Fruit fly (Drosophila melanogaster): ENCODE results near the gene CG13856.

CG13856 gene

dm6 chr3R:22423996-22424395 is 21.5 kb downstream of the CG13856 start:
- no peak for TF ChIP-seq dmrt93B (GFP tag; optimal IDR thresholded peaks at IDR 0.05)
- TF ChIP-seq Hnf4 (GFP tag; optimal IDR thresholded peaks at IDR 0.05): no peak
- TF ChIP-seq dl (GFP tag; optimal IDR thresholded peaks at IDR 0.05; ENCODE audit: insufficient read depth in 1 of 2, partially characterized antibody in 2 of 2): no peak
- peak; percentile 33 for TF ChIP-seq Jra (GFP tag; optimal IDR thresholded peaks at IDR 0.05)
- no peak for TF ChIP-seq brk (GFP tag; optimal IDR thresholded peaks at IDR 0.05)
- peak; percentile 36 for TF ChIP-seq HLH106 (tag; optimal IDR thresholded peaks at IDR 0.05)
- peak; percentile 58 for TF ChIP-seq rgr (GFP tag; optimal IDR thresholded peaks at IDR 0.05)
- no peak for TF ChIP-seq jim (GFP tag; optimal IDR thresholded peaks at IDR 0.05)
- TF ChIP-seq CrebA (GFP tag; optimal IDR thresholded peaks at IDR 0.05; ENCODE audit: borderline replicate concordance): no peak
- TF ChIP-seq N (GFP tag; optimal IDR thresholded peaks at IDR 0.05): no peak
- no peak for TF ChIP-seq sv (GFP tag; optimal IDR thresholded peaks at IDR 0.05)
- TF ChIP-seq Abd-B (GFP tag; optimal IDR thresholded peaks at IDR 0.05): no peak
- no peak for TF ChIP-seq lola (GFP tag; optimal IDR thresholded peaks at IDR 0.05)
- TF ChIP-seq Vsx2 (GFP tag; optimal IDR thresholded peaks at IDR 0.05; ENCODE audit: partially characterized antibody): no peak
- no peak for TF ChIP-seq Hr78 (GFP tag; optimal IDR thresholded peaks at IDR 0.05)
- peak; percentile 41 for TF ChIP-seq sage (GFP tag; optimal IDR thresholded peaks at IDR 0.05)
- peak; percentile 51 for TF ChIP-seq h (GFP tag; optimal IDR thresholded peaks at IDR 0.05)
- TF ChIP-seq CG32264 (GFP tag; optimal IDR thresholded peaks at IDR 0.05): no peak
- no peak for TF ChIP-seq CG9705 (GFP tag; optimal IDR thresholded peaks at IDR 0.05)
- TF ChIP-seq br (GFP tag; optimal IDR thresholded peaks at IDR 0.05): peak; percentile 40
- TF ChIP-seq pan (optimal IDR thresholded peaks at IDR 0.05): no peak
- TF ChIP-seq Dfd (GFP tag; optimal IDR thresholded peaks at IDR 0.05): no peak
- no peak for TF ChIP-seq Dif (GFP tag; optimal IDR thresholded peaks at IDR 0.05; ENCODE audit: partially characterized antibody)
- TF ChIP-seq woc (GFP tag; optimal IDR thresholded peaks at IDR 0.05): no peak
- no peak for TF ChIP-seq GATAd (GFP tag; optimal IDR thresholded peaks at IDR 0.05)
- TF ChIP-seq OdsH (GFP tag; optimal IDR thresholded peaks at IDR 0.05): peak; percentile 61
- TF ChIP-seq Myc (optimal IDR thresholded peaks at IDR 0.05): no peak
- TF ChIP-seq dsf (GFP tag; optimal IDR thresholded peaks at IDR 0.05; ENCODE audit: borderline replicate concordance): no peak
- TF ChIP-seq Sp1 (GFP tag; optimal IDR thresholded peaks at IDR 0.05): no peak
- TF ChIP-seq foxo (GFP tag; optimal IDR thresholded peaks at IDR 0.05): peak in 1 of 2 experiments; percentile 70
- no peak for TF ChIP-seq Hr83 (GFP tag; optimal IDR thresholded peaks at IDR 0.05; ENCODE audit: poor library complexity, severe bottlenecking)
- TF ChIP-seq Mio (GFP tag; optimal IDR thresholded peaks at IDR 0.05): no peak
- TF ChIP-seq usp (GFP tag; optimal IDR thresholded peaks at IDR 0.05): no peak
- TF ChIP-seq psq (GFP tag; optimal IDR thresholded peaks at IDR 0.05): peak; percentile 44
- TF ChIP-seq Rel (GFP tag; optimal IDR thresholded peaks at IDR 0.05): no peak
- TF ChIP-seq Rel (tag; optimal IDR thresholded peaks at IDR 0.05): no peak
- no peak for TF ChIP-seq tai (GFP tag; optimal IDR thresholded peaks at IDR 0.05)
- peak; percentile 39 for TF ChIP-seq fru (GFP tag; optimal IDR thresholded peaks at IDR 0.05)
- TF ChIP-seq ey (GFP tag; optimal IDR thresholded peaks at IDR 0.05): peak; percentile 37

- TF ChIP-seq sage (GFP tag; optimal IDR thresholded peaks at IDR 0.05) (no peak), rgr (GFP tag; optimal IDR thresholded peaks at IDR 0.05) (no peak), psq (GFP tag; optimal IDR thresholded peaks at IDR 0.05) (no peak), pan (optimal IDR thresholded peaks at IDR 0.05) (no peak), CG32264 (GFP tag; optimal IDR thresholded peaks at IDR 0.05) (no peak), GATAd (GFP tag; optimal IDR thresholded peaks at IDR 0.05) (no peak), sv (GFP tag; optimal IDR thresholded peaks at IDR 0.05) (no peak), Vsx2 (GFP tag; optimal IDR thresholded peaks at IDR 0.05; ENCODE audit: partially characterized antibody) (no peak), N (GFP tag; optimal IDR thresholded peaks at IDR 0.05) (no peak), Jra (GFP tag; optimal IDR thresholded peaks at IDR 0.05) (no peak), fru (GFP tag; optimal IDR thresholded peaks at IDR 0.05) (no peak), dl (GFP tag; optimal IDR thresholded peaks at IDR 0.05; ENCODE audit: insufficient read depth in 1 of 2, partially characterized antibody in 2 of 2) (no peak), Sp1 (GFP tag; optimal IDR thresholded peaks at IDR 0.05) (no peak), CG9705 (GFP tag; optimal IDR thresholded peaks at IDR 0.05) (no peak), Dif (GFP tag; optimal IDR thresholded peaks at IDR 0.05; ENCODE audit: partially characterized antibody) (no peak), ey (GFP tag; optimal IDR thresholded peaks at IDR 0.05) (no peak), Abd-B (GFP tag; optimal IDR thresholded peaks at IDR 0.05) (no peak), OdsH (GFP tag; optimal IDR thresholded peaks at IDR 0.05) (no peak), woc (GFP tag; optimal IDR thresholded peaks at IDR 0.05) (no peak), Hr78 (GFP tag; optimal IDR thresholded peaks at IDR 0.05) (no peak)
Observed at dm6 chr3R:22424602-22425190, 22.2 kb downstream of the CG13856 start, which contains the start of gene pinta. TSS of gene pinta (minus strand) at chr3R:22424929.

Measured in whole organism, wandering third instar larva.